Worm (Caenorhabditis elegans) whole organism, early embryonic: ENCODE data around the gene C34D4.4.

Source experiments
- B0310.2 ChIP-seq: sonication (generic microtip); optimal IDR thresholded peaks from 2 replicates; lab custom pipeline; 2016; ENCODE audit warnings: mild to moderate bottlenecking, missing genetic modification characterization, missing compliant biosample characterization
- ceh-13 ChIP-seq: fragments of 200-800 bp; sonication (Bioruptor generic); optimal IDR thresholded peaks from 2 replicates; lab custom pipeline; 2018; ENCODE audit warnings: mild to moderate bottlenecking, missing genetic modification characterization, missing compliant biosample characterization
- ets-7 ChIP-seq: sonication (generic microtip); optimal IDR thresholded peaks from 2 replicates; lab custom pipeline; 2016; ENCODE audit warnings: missing genotype, missing genetic modification characterization, missing compliant biosample characterization
- hmg-4 ChIP-seq: fragments of 200-800 bp; sonication (Bioruptor generic); optimal IDR thresholded peaks from 2 replicates; lab custom pipeline; 2018; ENCODE audit warnings: mild to moderate bottlenecking, missing genetic modification characterization, missing compliant biosample characterization
- tra-4 ChIP-seq: sonication (generic microtip); optimal IDR thresholded peaks from 2 replicates; lab custom pipeline; 2017; ENCODE audit warnings: missing genetic modification characterization, missing compliant biosample characterization

DNA sequence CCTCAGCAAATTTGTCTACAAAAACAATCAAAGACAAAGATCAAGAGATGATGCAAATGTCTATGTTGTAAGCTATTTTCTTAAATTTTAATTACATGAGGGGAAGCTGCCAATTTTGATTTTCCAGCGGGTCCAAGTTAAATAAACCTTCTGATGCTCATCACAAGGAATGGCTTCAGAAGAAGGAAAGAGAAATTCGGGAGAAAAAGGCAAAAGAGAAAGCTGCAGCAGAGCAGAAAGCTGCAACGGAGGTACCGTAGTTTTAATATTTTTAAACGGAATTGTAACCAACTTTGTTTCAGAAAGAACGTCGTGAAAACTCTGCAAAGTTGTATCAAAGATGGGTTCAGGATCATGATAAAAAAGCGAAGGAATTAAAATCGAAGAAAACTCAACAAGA lies 9.0 kb downstream of the C34D4.4 start:
- TF ChIP-seq tra-4 (tag; lab: Kevin White, UChicago) (no peak), ceh-13 (GFP tag; lab: Kevin White, UChicago) (no peak), ets-7 (tag; lab: Kevin White, UChicago) (no peak), B0310.2 (tag; lab: Kevin White, UChicago) (no peak), hmg-4 (GFP tag; lab: Kevin White, UChicago) (no peak)
